Worm (Caenorhabditis elegans) whole organism, L2 larva: ENCODE results near the gene prx-13.

ENCODE experiments used
- C34F6.9 ChIP-seq: fragments of 150-350 bp; optimal IDR thresholded peaks from 2 replicates; lab custom pipeline; 2014; ENCODE audit warnings: missing biosample characterization, missing genetic modification characterization
- F13H6.1 ChIP-seq: sonication (generic microtip); optimal IDR thresholded peaks from 2 replicates; lab custom pipeline; 2016; ENCODE audit warnings: missing genetic modification characterization, missing compliant biosample characterization
- ZK546.5 ChIP-seq: sonication (generic microtip); optimal IDR thresholded peaks from 2 replicates; lab custom pipeline; 2017; ENCODE audit warnings: missing biosample characterization, missing genetic modification characterization
- ama-1 ChIP-seq: fragments of 150-350 bp; optimal IDR thresholded peaks from 2 replicates; lab custom pipeline; 2018; ENCODE audit warnings: inconsistent platforms
- blmp-1 ChIP-seq: sonication (generic microtip); optimal IDR thresholded peaks from 2 replicates; lab custom pipeline; 2017; ENCODE audit warnings: missing genetic modification characterization, mild to moderate bottlenecking, missing compliant biosample characterization, antibody characterized with exemption, moderate library complexity; ENCODE audit not compliant: insufficient read depth
- ceh-16 ChIP-seq: fragments of 150-350 bp; optimal IDR thresholded peaks from 2 replicates; lab custom pipeline; 2014; ENCODE audit warnings: missing biosample characterization, missing genetic modification characterization
- ceh-82 ChIP-seq: fragments of 150-350 bp; optimal IDR thresholded peaks from 2 replicates; lab custom pipeline; 2014; ENCODE audit warnings: missing biosample characterization, missing genetic modification characterization
- crh-2 ChIP-seq: sonication (generic microtip); optimal IDR thresholded peaks from 2 replicates; lab custom pipeline; 2017; ENCODE audit warnings: missing biosample characterization, missing genetic modification characterization
- dmd-4 ChIP-seq: sonication (generic microtip); optimal IDR thresholded peaks from 2 replicates; lab custom pipeline; 2017; ENCODE audit warnings: missing biosample characterization, missing genetic modification characterization
- egl-27 ChIP-seq: sonication (generic microtip); optimal IDR thresholded peaks from 3 replicates; lab custom pipeline; 2017; ENCODE audit warnings: missing biosample characterization, missing genetic modification reagents, missing genetic modification characterization
- elt-1 ChIP-seq: fragments of 150-350 bp; optimal IDR thresholded peaks from 2 replicates; lab custom pipeline; 2014; ENCODE audit warnings: missing biosample characterization, missing genetic modification characterization
- fos-1 ChIP-seq: fragments of 150-350 bp; optimal IDR thresholded peaks from 2 replicates; lab custom pipeline; 2014; ENCODE audit warnings: missing biosample characterization, missing genetic modification characterization
- gmeb-1 ChIP-seq: fragments of 150-350 bp; optimal IDR thresholded peaks from 2 replicates; lab custom pipeline; 2014; ENCODE audit warnings: missing biosample characterization, missing genetic modification characterization
- lin-13 ChIP-seq: fragments of 150-350 bp; optimal IDR thresholded peaks from 2 replicates; lab custom pipeline; 2014; ENCODE audit warnings: missing biosample characterization, missing genetic modification reagents, missing genetic modification characterization
- lin-39 ChIP-seq: fragments of 150-350 bp; optimal IDR thresholded peaks from 2 replicates; lab custom pipeline; 2014; ENCODE audit warnings: missing biosample characterization, missing genetic modification reagents, missing genetic modification characterization
- lsy-2 ChIP-seq, 2 experiments: fragments of 150-350 bp in 1 of 2; sonication (generic microtip) in 1 of 2; optimal IDR thresholded peaks; 2 replicates each; lab custom pipeline; 2014 to 2017; ENCODE audit warnings: missing biosample characterization in 2 of 2, missing genetic modification characterization in 2 of 2
- mab-5 ChIP-seq: fragments of 150-350 bp; optimal IDR thresholded peaks from 2 replicates; lab custom pipeline; 2014; ENCODE audit warnings: missing biosample characterization, missing genetic modification characterization
- mbf-1 ChIP-seq: sonication (generic microtip); optimal IDR thresholded peaks from 2 replicates; lab custom pipeline; 2017; ENCODE audit warnings: missing biosample characterization, missing genetic modification characterization
- mdl-1 ChIP-seq, 2 experiments: fragments of 150-350 bp in 1 of 2; sonication (generic microtip) in 1 of 2; optimal IDR thresholded peaks; 2 replicates each; lab custom pipeline; 2017; ENCODE audit warnings: missing biosample characterization in 2 of 2, missing genetic modification characterization in 2 of 2
- nhr-129 ChIP-seq: fragments of 150-350 bp; optimal IDR thresholded peaks from 2 replicates; lab custom pipeline; 2014; ENCODE audit warnings: missing biosample characterization, missing genetic modification characterization
- nhr-21 ChIP-seq: fragments of 150-350 bp; optimal IDR thresholded peaks from 2 replicates; lab custom pipeline; 2014; ENCODE audit warnings: missing biosample characterization, missing genetic modification characterization
- nhr-23 ChIP-seq: fragments of 150-350 bp; optimal IDR thresholded peaks from 2 replicates; lab custom pipeline; 2014; ENCODE audit warnings: missing biosample characterization, missing genetic modification reagents, missing genetic modification characterization
- nhr-237 ChIP-seq: fragments of 150-350 bp; optimal IDR thresholded peaks from 2 replicates; lab custom pipeline; 2014; ENCODE audit warnings: missing biosample characterization, missing genetic modification characterization
- nhr-25 ChIP-seq: fragments of 150-350 bp; sonication (generic microtip); optimal IDR thresholded peaks from 3 replicates; lab custom pipeline; 2014; ENCODE audit warnings: missing biosample characterization, missing genetic modification characterization
- nhr-6 ChIP-seq: fragments of 150-350 bp; optimal IDR thresholded peaks from 2 replicates; lab custom pipeline; 2014; ENCODE audit warnings: missing biosample characterization, missing genetic modification characterization
- nhr-77 ChIP-seq: fragments of 150-350 bp; optimal IDR thresholded peaks from 2 replicates; lab custom pipeline; 2014; ENCODE audit warnings: missing biosample characterization, missing genetic modification characterization
- peb-1 ChIP-seq: fragments of 150-350 bp; optimal IDR thresholded peaks from 2 replicates; lab custom pipeline; 2014; ENCODE audit warnings: missing biosample characterization, missing genetic modification characterization
- skn-1 ChIP-seq: sonication (generic microtip); optimal IDR thresholded peaks from 2 replicates; lab custom pipeline; 2017; ENCODE audit warnings: missing biosample characterization, missing genetic modification characterization
- sma-3 ChIP-seq: sonication (generic microtip); optimal IDR thresholded peaks from 2 replicates; lab custom pipeline; 2016; ENCODE audit warnings: missing genetic modification reagents, missing genetic modification characterization, missing compliant biosample characterization
- sma-9 ChIP-seq, 2 experiments: fragments of 150-350 bp in 1 of 2; sonication (generic microtip) in 1 of 2; optimal IDR thresholded peaks; 2 replicates each; lab custom pipeline; 2014 to 2016; ENCODE audit warnings: missing genetic modification characterization in 2 of 2, mild to moderate bottlenecking in 1 of 2, missing biosample characterization in 1 of 2, missing compliant biosample characterization in 1 of 2, missing genetic modification reagents in 1 of 2, moderate library complexity in 1 of 2
- unc-39 ChIP-seq: fragments of 150-350 bp; optimal IDR thresholded peaks from 2 replicates; lab custom pipeline; 2014; ENCODE audit warnings: missing biosample characterization, missing genetic modification characterization
- unc-55 ChIP-seq: fragments of 150-350 bp; sonication (generic microtip); optimal IDR thresholded peaks from 3 replicates; lab custom pipeline; 2014; ENCODE audit warnings: missing biosample characterization, missing genetic modification reagents, missing genetic modification characterization
- unc-62 ChIP-seq: fragments of 150-350 bp; optimal IDR thresholded peaks from 2 replicates; lab custom pipeline; 2014; ENCODE audit warnings: missing biosample characterization, missing genetic modification reagents, missing genetic modification characterization
- zag-1 ChIP-seq: fragments of 150-350 bp; optimal IDR thresholded peaks from 2 replicates; lab custom pipeline; 2014; ENCODE audit warnings: missing biosample characterization, missing genetic modification characterization
- ztf-11 ChIP-seq: sonication (generic microtip); optimal IDR thresholded peaks from 2 replicates; lab custom pipeline; 2017; ENCODE audit warnings: missing biosample characterization, missing genetic modification characterization
- ztf-4 ChIP-seq: fragments of 150-350 bp; optimal IDR thresholded peaks from 2 replicates; lab custom pipeline; 2014; ENCODE audit warnings: missing biosample characterization, missing genetic modification characterization

The prx-13 gene

DNA sequence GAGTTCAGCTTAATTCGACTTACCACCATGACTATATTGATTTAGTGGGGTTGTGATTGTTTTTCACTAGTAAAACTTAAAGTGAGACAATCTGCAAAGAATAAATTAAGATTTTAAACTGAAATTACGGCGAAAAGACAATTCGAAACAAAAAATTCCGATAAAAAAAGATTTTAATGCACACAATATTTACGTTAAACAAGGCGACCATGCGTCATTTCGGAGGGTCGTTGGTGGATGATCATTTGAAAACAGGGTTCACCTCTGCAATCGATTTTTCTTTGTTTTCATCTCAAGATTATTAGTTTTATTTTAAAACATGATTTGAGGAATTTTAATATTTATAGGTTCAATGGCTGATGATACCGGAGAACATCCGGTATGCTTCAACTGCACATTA is 1.3 kb upstream of the prx-13 start, which contains the start of gene lsm-4:
TSS of gene lsm-4 (minus strand) at position 91 of the 400 bp plus-strand sequence.
- peak; percentile 7 for TF ChIP-seq ama-1
- no peak for TF ChIP-seq unc-39
- peak in 1 of 2 experiments; percentile 3 for TF ChIP-seq lsy-2 (tag; optimal IDR thresholded peaks at IDR 0.05; lab: Kevin White, UChicago)
- no peak for TF ChIP-seq lin-39 (tag; lab: Kevin White, UChicago)
- TF ChIP-seq ceh-82 (tag; lab: Kevin White, UChicago), result no peak
- TF ChIP-seq peb-1 (tag; lab: Kevin White, UChicago), result no peak
- no peak for TF ChIP-seq unc-55 (GFP tag; lab: Kevin White, UChicago)
- TF ChIP-seq blmp-1 (tag; lab: Kevin White, UChicago), result no peak
- TF ChIP-seq mdl-1 (tag; optimal IDR thresholded peaks at IDR 0.05; lab: Kevin White, UChicago), result no peak
- TF ChIP-seq nhr-77, result no peak
- TF ChIP-seq skn-1 (tag; lab: Kevin White, UChicago), result no peak

DNA sequence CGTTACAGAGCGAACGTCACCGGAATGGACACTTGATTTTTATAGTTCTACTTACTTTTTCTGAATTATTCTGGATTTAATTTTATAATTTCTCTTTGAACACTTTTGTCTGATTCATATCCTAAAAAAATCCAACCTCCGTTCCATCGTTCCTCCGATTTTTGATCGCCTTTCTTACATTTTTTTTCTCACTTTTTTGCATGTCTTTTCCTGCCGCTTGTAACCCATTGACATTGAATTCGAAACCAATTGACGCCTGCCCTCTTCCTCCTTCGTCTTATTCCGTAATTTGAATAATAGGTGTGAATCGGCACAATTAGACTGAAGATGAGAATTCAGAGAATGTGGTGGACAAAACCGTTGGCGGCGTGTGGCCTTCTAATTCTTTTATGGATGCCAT is 6.2 kb downstream of the prx-13 start, which contains the start of gene skpo-3:
TSS of gene skpo-3 (plus strand) at position 301 of the 400 bp plus-strand sequence.
- TF ChIP-seq ceh-16 (no peak), mbf-1 (tag; lab: Kevin White, UChicago) (no peak), unc-39 (no peak), gmeb-1 (tag; lab: Kevin White, UChicago) (no peak), nhr-25 (tag; lab: Kevin White, UChicago) (no peak), unc-55 (GFP tag; lab: Kevin White, UChicago) (no peak)
- TF ChIP-seq, all 48 proteins: peak for 0

DNA sequence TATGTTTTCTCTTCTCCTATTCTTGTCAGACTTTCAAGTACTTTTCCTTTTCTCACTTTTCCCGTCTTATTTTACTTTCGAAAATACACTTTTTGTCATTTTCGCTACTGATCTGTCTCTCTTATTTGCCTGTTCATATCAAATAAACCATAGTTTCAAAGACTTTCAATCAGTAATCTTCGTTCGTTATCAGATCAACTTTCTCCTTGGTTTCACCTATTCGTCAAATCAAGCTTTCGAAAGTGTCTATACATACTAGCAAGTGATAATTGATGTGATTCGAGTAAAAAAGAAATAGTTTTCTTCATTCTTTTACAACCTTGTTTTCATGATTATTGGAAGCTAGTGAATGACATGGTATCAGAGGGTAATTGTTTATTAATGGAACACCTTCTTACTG is 9.1 kb downstream of the prx-13 start:
- TF ChIP-seq mab-5 (tag; lab: Kevin White, UChicago) (no peak), crh-2 (no peak), unc-39 (no peak), nhr-23 (tag; lab: Kevin White, UChicago) (no peak), ceh-82 (tag; lab: Kevin White, UChicago) (no peak), nhr-21 (tag; lab: Kevin White, UChicago) (no peak), lin-13 (GFP tag; lab: Kevin White, UChicago) (no peak), blmp-1 (tag; lab: Kevin White, UChicago) (peak; percentile 79), sma-3 (GFP tag; lab: Kevin White, UChicago) (peak; percentile 28), zag-1 (no peak), ztf-4 (tag; lab: Kevin White, UChicago) (no peak), elt-1 (tag; lab: Kevin White, UChicago) (no peak), C34F6.9 (tag; lab: Kevin White, UChicago) (no peak), nhr-129 (tag; lab: Kevin White, UChicago) (no peak)

- TF ChIP-seq nhr-25 (tag; lab: Kevin White, UChicago) (peak; percentile 15), ceh-16 (no peak)
- TF ChIP-seq, all 48 proteins: peak for 1
Observed at ce11 chrII:7239705-7240104, 12.1 kb downstream of the prx-13 start.

DNA sequence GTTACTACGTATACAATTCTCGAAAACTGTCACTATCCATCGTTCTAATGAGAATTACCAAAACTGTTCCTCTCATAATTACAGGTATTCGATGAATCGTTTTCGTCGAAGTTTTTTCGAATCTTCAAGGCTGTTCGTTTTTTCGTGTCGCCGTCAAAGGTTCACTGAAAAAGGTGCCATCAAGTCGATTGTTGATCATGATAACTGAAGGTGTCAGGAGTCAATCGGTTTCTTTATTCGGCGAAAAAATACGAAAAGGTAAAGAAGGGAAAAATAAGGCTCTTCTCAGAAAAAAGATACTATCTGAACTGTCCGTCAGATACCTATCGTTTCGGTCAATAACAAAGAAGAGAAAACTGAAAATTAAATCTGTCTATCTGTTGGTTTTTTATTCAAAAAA is 13.0 kb downstream of the prx-13 start:
- TF ChIP-seq F13H6.1 (tag; lab: Kevin White, UChicago) (no peak), nhr-6 (tag; lab: Kevin White, UChicago) (no peak), zag-1 (no peak), ceh-16 (peak; percentile 67), ZK546.5 (tag; lab: Kevin White, UChicago) (no peak), egl-27 (tag; lab: Kevin White, UChicago) (no peak)

DNA sequence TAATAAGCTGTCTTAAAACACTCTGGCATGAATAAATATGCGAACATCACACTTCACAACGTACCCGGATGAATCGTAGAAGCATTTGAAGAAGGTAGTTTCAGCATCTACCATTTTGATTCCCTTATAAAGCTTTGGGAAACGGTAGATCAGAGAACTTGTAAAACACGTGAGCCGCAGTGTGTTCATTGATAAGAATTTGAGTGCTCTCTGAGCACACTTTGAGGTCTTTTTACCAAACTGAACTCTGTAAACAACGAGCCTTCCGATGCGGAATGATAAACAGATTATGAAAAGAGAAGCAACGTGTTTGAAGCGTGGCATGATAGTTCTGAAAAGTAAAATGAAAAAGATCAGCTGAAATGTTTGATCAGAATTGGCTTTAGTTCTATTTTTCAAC is 13.6 kb downstream of the prx-13 start, which contains the start of gene aqp-1:
TSS of gene aqp-1 (minus strand) at position 102 of the 400 bp plus-strand sequence.
- TF ChIP-seq ztf-4 (tag; lab: Kevin White, UChicago) (no peak), ama-1 (no peak), mdl-1 (tag; optimal IDR thresholded peaks at IDR 0.05; lab: Kevin White, UChicago) (peak in 1 of 2 experiments; percentile 17), sma-3 (GFP tag; lab: Kevin White, UChicago) (peak; percentile 21), nhr-129 (tag; lab: Kevin White, UChicago) (no peak), gmeb-1 (tag; lab: Kevin White, UChicago) (no peak), dmd-4 (tag; lab: Kevin White, UChicago) (no peak), ceh-82 (tag; lab: Kevin White, UChicago) (no peak), ztf-11 (tag; lab: Kevin White, UChicago) (no peak), fos-1 (tag; lab: Kevin White, UChicago) (peak; percentile 40), unc-62 (GFP tag; lab: Kevin White, UChicago) (no peak), blmp-1 (tag; lab: Kevin White, UChicago) (no peak), crh-2 (peak; percentile 68), unc-39 (no peak), sma-9 (GFP tag; optimal IDR thresholded peaks at IDR 0.05; lab: Kevin White, UChicago) (peak; percentile 78), sma-9 (tag; optimal IDR thresholded peaks at IDR 0.05; lab: Kevin White, UChicago) (no peak), peb-1 (tag; lab: Kevin White, UChicago) (no peak), ZK546.5 (tag; lab: Kevin White, UChicago) (no peak), F13H6.1 (tag; lab: Kevin White, UChicago) (peak; percentile 24), nhr-237 (tag; lab: Kevin White, UChicago) (no peak)
- TF ChIP-seq, all 48 proteins: peak for 6
